Worm (Caenorhabditis elegans) whole organism, L2 larva: ENCODE results near the gene srx-90.

Source experiments
- elt-3 ChIP-seq: sonication (generic microtip); optimal IDR thresholded peaks from 2 replicates; lab custom pipeline; 2017; ENCODE audit warnings: missing biosample characterization, missing genetic modification characterization
- mdl-1 ChIP-seq, 2 experiments: fragments of 150-350 bp in 1 of 2; sonication (generic microtip) in 1 of 2; optimal IDR thresholded peaks; 2 replicates each; lab custom pipeline; 2017; ENCODE audit warnings: missing biosample characterization in 2 of 2, missing genetic modification characterization in 2 of 2
- nhr-12 ChIP-seq: fragments of 150-350 bp; optimal IDR thresholded peaks from 2 replicates; lab custom pipeline; 2014; ENCODE audit warnings: missing biosample characterization, missing genetic modification characterization
- nhr-25 ChIP-seq: fragments of 150-350 bp; sonication (generic microtip); optimal IDR thresholded peaks from 3 replicates; lab custom pipeline; 2014; ENCODE audit warnings: missing biosample characterization, missing genetic modification characterization
- snpc-4 ChIP-seq: fragments of 150-350 bp; optimal IDR thresholded peaks from 2 replicates; lab custom pipeline; 2014; ENCODE audit warnings: missing biosample characterization, missing genetic modification characterization
- unc-62 ChIP-seq: fragments of 150-350 bp; optimal IDR thresholded peaks from 2 replicates; lab custom pipeline; 2014; ENCODE audit warnings: missing biosample characterization, missing genetic modification reagents, missing genetic modification characterization
- ztf-11 ChIP-seq: sonication (generic microtip); optimal IDR thresholded peaks from 2 replicates; lab custom pipeline; 2017; ENCODE audit warnings: missing biosample characterization, missing genetic modification characterization

DNA sequence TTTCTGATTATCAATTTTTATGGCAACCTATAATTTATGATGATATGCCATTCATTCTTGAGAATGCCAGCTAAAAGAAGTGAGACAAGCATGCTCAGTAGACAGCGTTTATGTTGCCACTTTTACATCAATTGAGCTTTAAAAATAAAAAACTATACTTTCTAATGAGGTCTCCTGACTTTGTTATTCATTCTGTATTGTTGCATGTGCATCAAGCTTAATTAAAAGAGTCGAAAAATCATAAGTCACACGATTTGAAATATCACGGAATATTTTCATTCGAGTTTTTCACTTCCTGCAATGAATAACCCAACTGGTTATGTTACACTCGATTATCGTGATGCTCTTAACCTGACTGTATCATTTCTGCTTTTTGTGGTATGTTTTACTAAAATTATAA lies 18.3 kb upstream of the srx-90 start, which contains the start of gene srx-86:
- no peak for TF ChIP-seq unc-62 (GFP tag; lab: Kevin White, UChicago)
- no peak for TF ChIP-seq nhr-25 (tag; lab: Kevin White, UChicago)
- no peak for TF ChIP-seq mdl-1 (tag; optimal IDR thresholded peaks at IDR 0.05; lab: Kevin White, UChicago)
- no peak for TF ChIP-seq ztf-11
- no peak for TF ChIP-seq nhr-12
- TF ChIP-seq elt-3 (tag; lab: Kevin White, UChicago): no peak
- TF ChIP-seq snpc-4: no peak
